Worm (Caenorhabditis elegans): ENCODE measurements around the gene F58B4.7.

Gene F58B4.7

ce11 chrV:10940571-10940991 lies 17.5 kb upstream of the F58B4.7 start (continued):
- TF ChIP-seq ceh-28 (tag; optimal IDR thresholded peaks at IDR 0.05), result peak; percentile 50
- no peak for TF ChIP-seq lsy-12 (tag; optimal IDR thresholded peaks at IDR 0.05)
- TF ChIP-seq lin-39 (tag; optimal IDR thresholded peaks at IDR 0.05), result no peak
- no peak for TF ChIP-seq ZK546.5 (tag; optimal IDR thresholded peaks at IDR 0.05)
- TF ChIP-seq ceh-9 (tag; optimal IDR thresholded peaks at IDR 0.05), result no peak
- peak; percentile 32 for TF ChIP-seq fkh-10 (GFP tag; optimal IDR thresholded peaks at IDR 0.05)
- no peak for TF ChIP-seq elt-3 (tag; optimal IDR thresholded peaks at IDR 0.05)
- no peak for TF ChIP-seq nhr-12 (tag; optimal IDR thresholded peaks at IDR 0.05)
- peak; percentile 75 for TF ChIP-seq ama-1 (optimal IDR thresholded peaks at IDR 0.05)

DNA sequence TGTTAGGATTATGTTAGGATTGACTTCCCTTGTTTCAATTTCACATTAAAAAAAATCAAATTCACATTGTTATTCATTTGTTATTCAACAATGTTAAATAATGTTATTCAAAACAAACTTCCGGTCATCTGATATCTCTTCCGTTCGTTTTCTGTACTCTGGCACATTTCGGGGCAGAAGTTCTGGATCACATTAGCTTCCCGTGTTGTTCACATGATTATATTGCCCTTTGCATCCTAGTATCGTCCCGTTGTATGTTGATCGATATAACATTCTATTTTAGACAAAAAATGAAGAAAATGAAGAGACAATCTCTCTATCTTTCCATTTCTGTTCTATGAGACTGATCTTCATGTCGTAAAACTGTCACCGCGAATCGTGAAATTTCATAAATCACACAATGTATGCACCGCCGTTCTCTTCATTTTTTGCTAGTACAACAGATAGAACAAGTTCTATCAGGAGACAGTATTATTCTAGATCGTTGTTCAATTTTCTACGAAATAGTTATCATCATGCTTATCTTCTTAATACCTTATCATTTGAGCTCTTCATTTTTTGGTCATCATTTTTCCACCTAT lies 17.0 kb upstream of the F58B4.7 start:
- peak; percentile 85 for TF ChIP-seq nhr-43 (tag; optimal IDR thresholded peaks at IDR 0.05; ENCODE audit: poor library complexity, severe bottlenecking)
- TF ChIP-seq fos-1 (tag; optimal IDR thresholded peaks at IDR 0.05), result peak; percentile 20
- peak; percentile 36 for TF ChIP-seq nhr-23 (tag; optimal IDR thresholded peaks at IDR 0.05)
- TF ChIP-seq pqm-1 (tag; optimal IDR thresholded peaks at IDR 0.05), result no peak
- no peak for TF ChIP-seq egl-5 (tag; optimal IDR thresholded peaks at IDR 0.05)
- TF ChIP-seq nhr-25 (tag; optimal IDR thresholded peaks at IDR 0.05), result peak; percentile 8
- no peak for TF ChIP-seq fkh-2 (tag; optimal IDR thresholded peaks at IDR 0.05)
- no peak for TF ChIP-seq egl-27 (tag; optimal IDR thresholded peaks at IDR 0.05)
- TF ChIP-seq ZK546.5 (tag; optimal IDR thresholded peaks at IDR 0.05), result no peak
- TF ChIP-seq nhr-67 (tag; optimal IDR thresholded peaks at IDR 0.05), result no peak
- TF ChIP-seq nhr-11 (tag; optimal IDR thresholded peaks at IDR 0.05), result no peak
- TF ChIP-seq hmg-11 (tag; optimal IDR thresholded peaks at IDR 0.05), result no peak
- no peak for TF ChIP-seq lin-15B (tag; optimal IDR thresholded peaks at IDR 0.05)
- no peak for TF ChIP-seq ceh-82 (tag; optimal IDR thresholded peaks at IDR 0.05)
- TF ChIP-seq lsy-12 (tag; optimal IDR thresholded peaks at IDR 0.05), result no peak

- TF ChIP-seq pha-4 (tag; optimal IDR thresholded peaks at IDR 0.05) (peak; percentile 6), nhr-23 (tag; optimal IDR thresholded peaks at IDR 0.05) (peak; percentile 4), elt-2 (tag; optimal IDR thresholded peaks at IDR 0.05) (peak; percentile 77), pqm-1 (tag; optimal IDR thresholded peaks at IDR 0.05) (peak; percentile 62), unc-39 (tag; optimal IDR thresholded peaks at IDR 0.05) (no peak), snpc-4 (tag; optimal IDR thresholded peaks at IDR 0.05) (no peak)
Observed at ce11 chrV:10938739-10939138, 15.6 kb upstream of the F58B4.7 start, which contains the start of gene F17C11.11. F17C11.11 (minus strand) TSS chrV:10938817.

- TF ChIP-seq nhr-11 (tag; optimal IDR thresholded peaks at IDR 0.05) (peak; percentile 37), R02D3.7 (tag; optimal IDR thresholded peaks at IDR 0.05) (no peak), fkh-10 (GFP tag; optimal IDR thresholded peaks at IDR 0.05) (peak; percentile 85), mml-1 (tag; optimal IDR thresholded peaks at IDR 0.05) (no peak), nhr-23 (tag; optimal IDR thresholded peaks at IDR 0.05) (peak; percentile 58), nhr-43 (tag; optimal IDR thresholded peaks at IDR 0.05; ENCODE audit: poor library complexity, severe bottlenecking) (peak; percentile 42), hmg-11 (tag; optimal IDR thresholded peaks at IDR 0.05) (no peak)
Observed at ce11 chrV:10937294-10937693, 14.2 kb upstream of the F58B4.7 start.

ce11 chrV:10936681-10937080 lies 13.6 kb upstream of the F58B4.7 start, which contains the start of gene F17C11.12:
F17C11.12 (minus strand) TSS chrV:10936920.
- TF ChIP-seq zag-1 (tag; optimal IDR thresholded peaks at IDR 0.05) (no peak), fkh-10 (GFP tag; optimal IDR thresholded peaks at IDR 0.05) (no peak), tbx-2 (tag; optimal IDR thresholded peaks at IDR 0.05) (no peak), ceh-82 (tag; optimal IDR thresholded peaks at IDR 0.05) (no peak), pqm-1 (tag; optimal IDR thresholded peaks at IDR 0.05) (peak; percentile 86), elt-3 (tag; optimal IDR thresholded peaks at IDR 0.05) (no peak), elt-2 (tag; optimal IDR thresholded peaks at IDR 0.05) (peak; percentile 91), daf-12 (tag; optimal IDR thresholded peaks at IDR 0.05) (no peak), skn-1 (tag; optimal IDR thresholded peaks at IDR 0.05) (no peak), fos-1 (tag; optimal IDR thresholded peaks at IDR 0.05) (no peak), nhr-43 (tag; optimal IDR thresholded peaks at IDR 0.05; ENCODE audit: poor library complexity, severe bottlenecking) (no peak), nhr-12 (tag; optimal IDR thresholded peaks at IDR 0.05) (no peak)
